Worm (Caenorhabditis elegans): ENCODE measurements around the gene srbc-59.

DNA sequence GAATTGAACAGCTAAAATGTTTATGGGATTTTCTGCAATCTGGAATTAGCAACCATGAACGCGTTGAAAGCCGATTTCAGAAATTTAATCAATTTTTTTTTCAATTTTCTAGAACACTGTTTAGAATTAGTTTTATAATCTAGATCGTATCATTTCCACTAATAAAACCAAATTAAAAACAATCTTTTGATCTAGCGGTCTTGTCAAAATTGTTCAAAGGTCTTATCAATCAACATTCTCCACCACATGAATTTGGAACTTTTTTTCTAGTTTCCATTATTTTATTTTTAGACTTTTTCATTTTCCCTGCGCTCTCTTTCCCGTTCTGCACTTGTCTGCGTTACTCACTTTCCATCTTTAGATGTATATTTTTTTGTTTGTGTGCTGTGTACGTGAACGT lies 16.1 kb upstream of the srbc-59 start, which contains the start of gene srp-2:
- no peak for TF ChIP-seq snpc-4 (tag; optimal IDR thresholded peaks at IDR 0.05)
- no peak for TF ChIP-seq unc-62 (GFP tag; optimal IDR thresholded peaks at IDR 0.05)
- no peak for TF ChIP-seq ham-2 (GFP tag; optimal IDR thresholded peaks at IDR 0.05)
- no peak for TF ChIP-seq mab-5 (tag; optimal IDR thresholded peaks at IDR 0.05)
- no peak for TF ChIP-seq tbx-8 (GFP tag; optimal IDR thresholded peaks at IDR 0.05)
- no peak for TF ChIP-seq pha-4 (tag; optimal IDR thresholded peaks at IDR 0.05)
- no peak for TF ChIP-seq ztf-11 (tag; optimal IDR thresholded peaks at IDR 0.05)
- no peak for TF ChIP-seq mep-1 (tag; optimal IDR thresholded peaks at IDR 0.05)
- TF ChIP-seq nhr-12 (tag; optimal IDR thresholded peaks at IDR 0.05), result no peak
- no peak for TF ChIP-seq nhr-76 (tag; optimal IDR thresholded peaks at IDR 0.05)
- TF ChIP-seq lsy-2 (tag; optimal IDR thresholded peaks at IDR 0.05), result no peak
- no peak for TF ChIP-seq lin-13 (tag; optimal IDR thresholded peaks at IDR 0.05)
- TF ChIP-seq sptf-1 (tag; optimal IDR thresholded peaks at IDR 0.05), result no peak

All from whole organism, mixed stage, embryonic.